Fruit fly (Drosophila melanogaster): Measurements from ENCODE around the gene jvl.

The jvl gene

dm6 chr3R:14779733-14780278 is 38.4 kb downstream of the jvl start (continued):
- TF ChIP-seq dmrt99B (tag; optimal IDR thresholded peaks at IDR 0.05): peak; percentile 32
- no peak for TF ChIP-seq sc (optimal IDR thresholded peaks at IDR 0.05)
- TF ChIP-seq sc (GFP tag; optimal IDR thresholded peaks at IDR 0.05): no peak
- no peak for TF ChIP-seq emc (GFP tag; optimal IDR thresholded peaks at IDR 0.05)
- TF ChIP-seq CG10654 (GFP tag; optimal IDR thresholded peaks at IDR 0.05): no peak
- TF ChIP-seq CG1792 (GFP tag; optimal IDR thresholded peaks at IDR 0.05): no peak
- no peak for TF ChIP-seq CG13296 (GFP tag; optimal IDR thresholded peaks at IDR 0.05)
- no peak for TF ChIP-seq CG10565 (GFP tag; optimal IDR thresholded peaks at IDR 0.05)
- TF ChIP-seq fd96Cb (tag; optimal IDR thresholded peaks at IDR 0.05): peak; percentile 11
- TF ChIP-seq Xbp1 (GFP tag; optimal IDR thresholded peaks at IDR 0.05): no peak
- TF ChIP-seq Taf1 (GFP tag; IDR thresholded peaks at IDR 0.05): no peak
- TF ChIP-seq CG9215 (GFP tag; IDR thresholded peaks at IDR 0.05): no peak
- peak in 1 of 2 experiments; percentile 1 for TF ChIP-seq bsh (GFP tag; optimal IDR thresholded peaks at IDR 0.05)
- TF ChIP-seq eve (GFP tag; optimal IDR thresholded peaks at IDR 0.05): peak in 1 of 2 experiments; percentile 58
- peak; percentile 74 for TF ChIP-seq sens (GFP tag)
- peak; percentile 42 for TF ChIP-seq oc (tag; optimal IDR thresholded peaks at IDR 0.05)
- TF ChIP-seq cwo (GFP tag; optimal IDR thresholded peaks at IDR 0.05): no peak
- TF ChIP-seq Lpt (GFP tag; optimal IDR thresholded peaks at IDR 0.05): no peak
- TF ChIP-seq Oli (tag; optimal IDR thresholded peaks at IDR 0.05): peak; percentile 4
- peak; percentile 10 for TF ChIP-seq phol (tag; optimal IDR thresholded peaks at IDR 0.05)
- peak; percentile 1 for TF ChIP-seq CG18262 (tag; optimal IDR thresholded peaks at IDR 0.05)
- no peak for TF ChIP-seq odd (GFP tag; optimal IDR thresholded peaks at IDR 0.05)
- TF ChIP-seq Gug (GFP tag; IDR thresholded peaks at IDR 0.05): no peak
- TF ChIP-seq Sox102F (GFP tag; optimal IDR thresholded peaks at IDR 0.05): peak; percentile 52
- TF ChIP-seq Hmr (GFP tag; optimal IDR thresholded peaks at IDR 0.05): no peak

dm6 chr3R:14780747-14781146 is 39.4 kb downstream of the jvl start:
- TF ChIP-seq vvl (GFP tag; IDR thresholded peaks at IDR 0.05) (0 out of 2 replicates have a peak, but pooled peaks have one; percentile 9), CG9876 (GFP tag; optimal IDR thresholded peaks at IDR 0.05) (no peak), CG17612 (GFP tag; IDR thresholded peaks at IDR 0.05) (no peak)

- TF ChIP-seq Drgx (GFP tag; IDR thresholded peaks at IDR 0.05) (0 out of 2 replicates have a peak, but pooled peaks have one; percentile 25), gcm2 (GFP tag; optimal IDR thresholded peaks at IDR 0.05) (no peak), CG14441 (GFP tag; IDR thresholded peaks at IDR 0.05) (peak; percentile 17; the same call in 1 of the 2 replicates), row (GFP tag; IDR thresholded peaks at IDR 0.05) (0 out of 3 replicates have a peak, but pooled peaks have one; percentile 27), Med (GFP tag) (peak; percentile 69), Dad (GFP tag; optimal IDR thresholded peaks at IDR 0.05) (no peak), sens (GFP tag) (peak; percentile 81)
These were observed 44.0 kb downstream of the jvl start for dm6 chr3R:14785335-14785734.

- TF ChIP-seq bsh (GFP tag; optimal IDR thresholded peaks at IDR 0.05): peak in 1 of 2 experiments; percentile 38
- TF ChIP-seq tna (GFP tag; IDR thresholded peaks at IDR 0.05; ENCODE audit: partially characterized antibody): no peak
- TF ChIP-seq pzg (GFP tag; optimal IDR thresholded peaks at IDR 0.05): no peak
- peak; percentile 2 for TF ChIP-seq phol (tag; optimal IDR thresholded peaks at IDR 0.05)
- TF ChIP-seq dimm (GFP tag; IDR thresholded peaks at IDR 0.05): no peak
- no peak for TF ChIP-seq vfl (GFP tag; optimal IDR thresholded peaks at IDR 0.05)
- TF ChIP-seq bab2 (GFP tag; optimal IDR thresholded peaks at IDR 0.05): no peak
- peak; percentile 71 for TF ChIP-seq Blimp-1 (GFP tag; optimal IDR thresholded peaks at IDR 0.05)
- no peak for TF ChIP-seq nmo (GFP tag; optimal IDR thresholded peaks at IDR 0.05)
- no peak for TF ChIP-seq CG43689 (GFP tag; IDR thresholded peaks at IDR 0.05)
- no peak for TF ChIP-seq p53 (GFP tag; optimal IDR thresholded peaks at IDR 0.05)
- TF ChIP-seq ind (GFP tag; optimal IDR thresholded peaks at IDR 0.05): no peak
- TF ChIP-seq CG2712 (tag; optimal IDR thresholded peaks at IDR 0.05): no peak
- TF ChIP-seq CG10979 (tag; optimal IDR thresholded peaks at IDR 0.05): peak; percentile 43
- TF ChIP-seq pros (GFP tag; optimal IDR thresholded peaks at IDR 0.05): no peak
These were observed 45.3 kb downstream of the jvl start for dm6 chr3R:14786669-14787068.

Measured in whole organism, embryonic.